Worm (Caenorhabditis elegans) whole organism, L4 larva: ENCODE results near the gene srd-16.

ENCODE experiments used
- ZK337.2 ChIP-seq: fragments of 200-800 bp; sonication (Bioruptor generic); IDR thresholded peaks from 2 replicates; pipeline ENCODE4 v1.3.6; 2022; ENCODE audit warnings: missing genetic modification reagents, missing genetic modification characterization, missing compliant biosample characterization
- ceh-28 ChIP-seq: fragments of 150-350 bp; optimal IDR thresholded peaks from 2 replicates; lab custom pipeline; 2014; ENCODE audit warnings: missing biosample characterization, missing genetic modification reagents, missing genetic modification characterization
- dmd-6 ChIP-seq: fragments of 200-800 bp; sonication (Bioruptor generic); IDR thresholded peaks from 2 replicates; pipeline ENCODE4 v1.3.6; 2022; ENCODE audit warnings: missing genetic modification reagents, missing genetic modification characterization, missing compliant biosample characterization
- duxl-1 ChIP-seq: sonication (generic microtip); optimal IDR thresholded peaks from 2 replicates; lab custom pipeline; 2016; ENCODE audit warnings: mild to moderate bottlenecking, missing genetic modification characterization, moderate library complexity, missing compliant biosample characterization; ENCODE audit not compliant: poor library complexity
- fos-1 ChIP-seq: fragments of 150-350 bp; optimal IDR thresholded peaks from 2 replicates; lab custom pipeline; 2014; ENCODE audit warnings: missing biosample characterization, missing genetic modification characterization
- lsy-2 ChIP-seq, 2 experiments: fragments of 150-350 bp in 1 of 2; sonication (generic microtip) in 1 of 2; optimal IDR thresholded peaks; 2 replicates each; lab custom pipeline; 2014 to 2017; ENCODE audit warnings: missing biosample characterization in 2 of 2, missing genetic modification characterization in 2 of 2
- nhr-76 ChIP-seq: fragments of 150-350 bp; optimal IDR thresholded peaks from 2 replicates; lab custom pipeline; 2014; ENCODE audit warnings: missing biosample characterization, missing genetic modification characterization
- tag-97 ChIP-seq: fragments of 200-800 bp; sonication (Bioruptor generic); IDR thresholded peaks from 2 replicates; pipeline ENCODE4 v1.3.6; 2022; ENCODE audit warnings: missing genetic modification characterization, missing compliant biosample characterization
- unc-39 ChIP-seq: sonication (generic microtip); optimal IDR thresholded peaks from 2 replicates; lab custom pipeline; 2017; ENCODE audit warnings: missing biosample characterization, missing genetic modification characterization
- unc-62 ChIP-seq, 3 experiments: fragments of 150-350 bp in 1 of 3; sonication (generic microtip); optimal IDR thresholded peaks in 2 of 3; peaks in 1 of 3; 1 replicate in 1 of 3; 2 replicates in 2 of 3; lab custom pipeline; 2014 to 2017; ENCODE audit warnings: missing biosample characterization in 3 of 3, missing genetic modification characterization in 3 of 3, missing genetic modification reagents in 3 of 3, missing genotype in 1 of 3
- zag-1 ChIP-seq: fragments of 150-350 bp; optimal IDR thresholded peaks from 2 replicates; lab custom pipeline; 2014; ENCODE audit warnings: missing biosample characterization, missing genetic modification characterization
- ztf-11 ChIP-seq: fragments of 150-350 bp; optimal IDR thresholded peaks from 2 replicates; lab custom pipeline; 2014; ENCODE audit warnings: missing biosample characterization, missing genetic modification characterization

DNA sequence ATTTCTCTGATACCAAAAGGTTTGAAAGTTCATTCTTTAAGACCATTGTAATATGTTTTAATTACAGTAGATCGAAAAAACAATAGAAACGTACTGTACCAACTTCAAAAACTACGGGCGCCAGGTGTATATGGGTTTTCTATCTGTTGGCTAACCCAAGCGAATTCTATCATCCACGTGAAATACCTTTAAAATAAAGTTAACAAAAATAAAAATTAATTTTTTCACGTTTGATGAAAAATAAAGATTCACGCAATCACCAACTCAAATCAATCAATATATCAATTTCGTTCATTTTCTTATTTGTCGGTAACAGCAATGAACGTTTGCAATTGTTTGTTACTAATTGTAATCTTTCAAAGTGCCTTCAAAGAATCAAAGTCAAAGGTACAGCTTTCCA, 7.2 kb upstream of the srd-16 start, which contains the start of gene C04E6.4:
- TF ChIP-seq lsy-2 (tag; optimal IDR thresholded peaks at IDR 0.05; lab: Kevin White, UChicago), result no peak
- no peak for TF ChIP-seq unc-62 (GFP tag; optimal IDR thresholded peaks at IDR 0.05 in 1 of 2; lab: Kevin White, UChicago)
- TF ChIP-seq unc-62 (tag; optimal IDR thresholded peaks at IDR 0.05; lab: Kevin White, UChicago), result no peak
- no peak for TF ChIP-seq duxl-1 (tag; lab: Kevin White, UChicago)
- no peak for TF ChIP-seq zag-1
- no peak for TF ChIP-seq ZK337.2
- TF ChIP-seq unc-39, result no peak
- no peak for TF ChIP-seq nhr-76
- no peak for TF ChIP-seq ztf-11 (tag; lab: Kevin White, UChicago)
- TF ChIP-seq ceh-28 (tag; lab: Kevin White, UChicago), result no peak
- no peak for TF ChIP-seq dmd-6 (GFP tag; lab: Robert Waterston, UW)
- no peak for TF ChIP-seq tag-97 (GFP tag; lab: Robert Waterston, UW)
- no peak for TF ChIP-seq fos-1
